Worm (Caenorhabditis elegans): ENCODE measurements around the gene moma-1.

DNA sequence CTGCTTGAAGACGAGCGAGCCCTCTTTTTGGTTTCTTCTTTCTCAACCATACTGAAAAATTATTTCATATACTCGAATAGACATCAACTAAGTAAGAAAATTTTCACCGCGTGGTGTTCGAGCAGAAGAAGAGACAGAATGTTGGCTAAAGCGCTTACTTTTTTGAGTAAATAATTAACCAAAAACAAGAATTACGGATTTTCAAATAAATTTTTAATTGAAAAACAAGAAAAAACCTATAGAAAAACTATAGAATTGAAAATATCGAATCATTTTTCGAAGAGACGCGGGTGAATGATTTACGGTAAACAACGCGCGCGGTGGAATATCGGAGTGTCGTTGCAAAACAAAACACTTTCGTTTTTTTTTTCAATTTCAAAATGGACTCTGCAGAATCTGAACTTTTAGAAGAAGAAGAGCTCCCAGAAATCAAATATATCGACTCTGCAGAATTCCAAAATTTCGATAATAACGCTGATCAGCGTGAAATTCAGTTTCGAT is 1.7 kb upstream of the moma-1 start, which contains the start of the genes rnp-5 and tag-51:
- TF ChIP-seq nhr-237 (tag; optimal IDR thresholded peaks at IDR 0.05) (no peak), unc-39 (tag; optimal IDR thresholded peaks at IDR 0.05) (no peak), nhr-12 (tag; optimal IDR thresholded peaks at IDR 0.05) (no peak), ceh-16 (tag; optimal IDR thresholded peaks at IDR 0.05) (no peak), ZK546.5 (tag; optimal IDR thresholded peaks at IDR 0.05) (no peak), ceh-9 (tag; optimal IDR thresholded peaks at IDR 0.05) (no peak), egl-27 (tag; optimal IDR thresholded peaks at IDR 0.05) (no peak)

Measured in whole organism, L3 larva.